Worm (Caenorhabditis elegans) whole organism, young adult: ENCODE measurements around the gene T28C6.3.
A peak's percentile ranks its signal among the peaks of the same experiment; 100 is the strongest.
"Not testable (repeated sequence)": the region's sequence is repeated elsewhere in the genome, so short reads cannot be mapped to it uniquely, and the experiment has no call there.

ENCODE experiments used
- B0035.1 ChIP-seq: sonication (generic microtip); optimal IDR thresholded peaks from 2 replicates; lab custom pipeline; 2016; ENCODE audit warnings: missing genetic modification characterization, mild to moderate bottlenecking, missing compliant biosample characterization, missing genotype, missing genetic modification reagents
- B0261.1 ChIP-seq: sonication (generic microtip); optimal IDR thresholded peaks from 2 replicates; lab custom pipeline; 2016; ENCODE audit warnings: mild to moderate bottlenecking, missing genetic modification characterization, moderate library complexity, missing compliant biosample characterization
- B0336.3 ChIP-seq: fragments of 200-800 bp; sonication (Bioruptor generic); IDR thresholded peaks from 2 replicates; pipeline ENCODE4 v1.3.6; 2022; ENCODE audit warnings: missing genetic modification characterization, missing compliant biosample characterization
- C06A6.2 ChIP-seq: fragments of 200-800 bp; sonication (Bioruptor generic); conservative IDR thresholded peaks from 2 replicates; pipeline ENCODE4 v1.3.6; 2022; ENCODE audit warnings: missing genetic modification characterization, missing compliant biosample characterization
- C17E4.6 ChIP-seq: fragments of 200-800 bp; sonication (Bioruptor generic); IDR thresholded peaks from 2 replicates; pipeline ENCODE4 v1.3.6; 2022; ENCODE audit warnings: missing genetic modification reagents, missing genetic modification characterization, missing compliant biosample characterization
- F33H1.4 ChIP-seq: fragments of 200-800 bp; sonication (Bioruptor generic); IDR thresholded peaks from 2 replicates; pipeline ENCODE4 v1.3.6; 2022; ENCODE audit warnings: missing genetic modification reagents, missing genetic modification characterization, missing compliant biosample characterization
- F52B5.7 ChIP-seq: sonication (generic microtip); optimal IDR thresholded peaks from 2 replicates; lab custom pipeline; 2016; ENCODE audit warnings: mild to moderate bottlenecking, missing genetic modification characterization, missing compliant biosample characterization
- F55B11.4 ChIP-seq: sonication (generic microtip); optimal IDR thresholded peaks from 2 replicates; lab custom pipeline; 2016; ENCODE audit warnings: missing compliant biosample characterization, missing genetic modification characterization, borderline replicate concordance; ENCODE audit not compliant: insufficient read depth
- Y56A3A.18 ChIP-seq: fragments of 200-800 bp; sonication (Bioruptor generic); IDR thresholded peaks from 2 replicates; pipeline ENCODE4 v1.3.6; 2022; ENCODE audit warnings: missing genetic modification reagents, missing genetic modification characterization, missing compliant biosample characterization
- Y67H2A.10 ChIP-seq: fragments of 200-800 bp; sonication (Bioruptor generic); conservative IDR thresholded peaks from 2 replicates; pipeline ENCODE4 v1.3.6; 2022; ENCODE audit warnings: missing genetic modification reagents, missing genetic modification characterization, missing compliant biosample characterization
- Y95B8A.8 ChIP-seq: fragments of 200-800 bp; sonication (Bioruptor generic); IDR thresholded peaks from 2 replicates; pipeline ENCODE4 v1.3.6; 2022; ENCODE audit warnings: missing genetic modification reagents, missing genetic modification characterization, missing compliant biosample characterization
- aptf-2 ChIP-seq: fragments of 200-800 bp; sonication (Bioruptor generic); conservative IDR thresholded peaks from 2 replicates; pipeline ENCODE4 v1.3.6; 2022; ENCODE audit warnings: missing genetic modification reagents, missing genetic modification characterization, missing compliant biosample characterization
- bed-2 ChIP-seq: fragments of 200-800 bp; sonication (Bioruptor generic); IDR thresholded peaks from 2 replicates; pipeline ENCODE4 v1.3.6; 2022; ENCODE audit warnings: missing genetic modification reagents, missing genetic modification characterization, missing compliant biosample characterization
- cebp-1 ChIP-seq, 2 experiments: fragments of 200-800 bp in 1 of 2; sonication (Bioruptor generic) in 1 of 2; sonication (generic microtip) in 1 of 2; IDR thresholded peaks in 1 of 2; optimal IDR thresholded peaks in 1 of 2; 2 replicates each; pipeline versions ENCODE4 v1.3.6 to Lab custom; 2017 to 2022; ENCODE audit warnings: missing compliant biosample characterization in 2 of 2, missing genetic modification characterization in 2 of 2, mild to moderate bottlenecking in 1 of 2, missing genetic modification reagents in 1 of 2, moderate library complexity in 1 of 2
- ceh-100 ChIP-seq: fragments of 200-800 bp; sonication (Bioruptor generic); IDR thresholded peaks from 2 replicates; pipeline ENCODE4 v1.3.6; 2022; ENCODE audit warnings: missing genetic modification reagents, missing genetic modification characterization, missing compliant biosample characterization
- ceh-91 ChIP-seq: fragments of 200-800 bp; sonication (Bioruptor generic); IDR thresholded peaks from 2 replicates; pipeline ENCODE4 v1.3.6; 2022; ENCODE audit warnings: missing genetic modification reagents, missing genetic modification characterization, missing compliant biosample characterization
- dox-1 ChIP-seq: fragments of 200-800 bp; sonication (Bioruptor generic); IDR thresholded peaks from 2 replicates; pipeline ENCODE4 v1.3.6; 2022; ENCODE audit warnings: missing genetic modification reagents, missing genetic modification characterization, missing compliant biosample characterization
- ets-4 ChIP-seq: fragments of 200-800 bp; sonication (Bioruptor generic); optimal IDR thresholded peaks from 2 replicates; lab custom pipeline; 2018; ENCODE audit warnings: mild to moderate bottlenecking, missing genetic modification characterization, missing compliant biosample characterization
- gei-17 ChIP-seq: fragments of 200-800 bp; sonication (Bioruptor generic); optimal IDR thresholded peaks from 2 replicates; lab custom pipeline; 2018; ENCODE audit warnings: mild to moderate bottlenecking, missing genetic modification characterization, missing compliant biosample characterization
- him-1 ChIP-seq: sonication (generic microtip); optimal IDR thresholded peaks from 2 replicates; lab custom pipeline; 2016; ENCODE audit warnings: missing genotype, missing genetic modification reagents, missing genetic modification characterization, missing compliant biosample characterization
- hmg-1.2 ChIP-seq: fragments of 200-800 bp; sonication (Bioruptor generic); IDR thresholded peaks from 2 replicates; pipeline ENCODE4 v1.3.6; 2022; ENCODE audit warnings: missing genetic modification reagents, missing genetic modification characterization, missing compliant biosample characterization
- lir-1 ChIP-seq: fragments of 200-800 bp; sonication (Bioruptor generic); conservative IDR thresholded peaks from 2 replicates; pipeline ENCODE4 v1.3.6; 2022; ENCODE audit warnings: missing genetic modification reagents, missing genetic modification characterization, missing compliant biosample characterization
- madf-6 ChIP-seq: fragments of 200-800 bp; sonication (Bioruptor generic); IDR thresholded peaks from 2 replicates; pipeline ENCODE4 v1.3.6; 2022; ENCODE audit warnings: missing genetic modification reagents, missing genetic modification characterization, missing compliant biosample characterization
- madf-8 ChIP-seq: fragments of 200-800 bp; sonication (Bioruptor generic); conservative IDR thresholded peaks from 2 replicates; pipeline ENCODE4 v1.3.6; 2022; ENCODE audit warnings: missing genetic modification reagents, missing genetic modification characterization, missing compliant biosample characterization
- mxl-1 ChIP-seq: sonication (generic microtip); optimal IDR thresholded peaks from 2 replicates; lab custom pipeline; 2016; ENCODE audit warnings: missing genetic modification characterization, missing compliant biosample characterization
- nfya-2 ChIP-seq: fragments of 200-800 bp; sonication (Bioruptor generic); IDR thresholded peaks from 2 replicates; pipeline ENCODE4 v1.3.6; 2022; ENCODE audit warnings: missing genetic modification reagents, missing genetic modification characterization, missing compliant biosample characterization
- snpc-3.4 ChIP-seq: sonication (generic microtip); optimal IDR thresholded peaks from 2 replicates; lab custom pipeline; 2017; ENCODE audit warnings: missing genetic modification characterization, mild to moderate bottlenecking, missing compliant biosample characterization, antibody characterized with exemption, moderate library complexity, missing genotype, missing genetic modification reagents
- snpc-4 ChIP-seq, 5 experiments: fragments of 150-350 bp in 1 of 5; sonication (generic microtip) in 4 of 5; optimal IDR thresholded peaks; 2 replicates each; lab custom pipeline; 2014 to 2018; ENCODE audit warnings: missing genetic modification characterization in 5 of 5, missing biosample characterization in 3 of 5, antibody characterized with exemption in 2 of 5, mild to moderate bottlenecking in 2 of 5, missing compliant biosample characterization in 2 of 5, missing genotype in 2 of 5, moderate library complexity in 2 of 5, missing genetic modification reagents in 1 of 5
- tbp1 ChIP-seq: fragments of 200-800 bp; sonication (Bioruptor generic); optimal IDR thresholded peaks from 2 replicates; lab custom pipeline; 2018; ENCODE audit warnings: mild to moderate bottlenecking, missing genetic modification characterization, missing compliant biosample characterization
- ztf-26 ChIP-seq: sonication (generic microtip); optimal IDR thresholded peaks from 2 replicates; lab custom pipeline; 2017; ENCODE audit warnings: missing genetic modification characterization, missing compliant biosample characterization
- ztf-3 ChIP-seq: fragments of 200-800 bp; sonication (Bioruptor generic); optimal IDR thresholded peaks from 2 replicates; lab custom pipeline; 2018; ENCODE audit warnings: mild to moderate bottlenecking, missing genetic modification characterization, missing compliant biosample characterization

T28C6.3 gene

DNA sequence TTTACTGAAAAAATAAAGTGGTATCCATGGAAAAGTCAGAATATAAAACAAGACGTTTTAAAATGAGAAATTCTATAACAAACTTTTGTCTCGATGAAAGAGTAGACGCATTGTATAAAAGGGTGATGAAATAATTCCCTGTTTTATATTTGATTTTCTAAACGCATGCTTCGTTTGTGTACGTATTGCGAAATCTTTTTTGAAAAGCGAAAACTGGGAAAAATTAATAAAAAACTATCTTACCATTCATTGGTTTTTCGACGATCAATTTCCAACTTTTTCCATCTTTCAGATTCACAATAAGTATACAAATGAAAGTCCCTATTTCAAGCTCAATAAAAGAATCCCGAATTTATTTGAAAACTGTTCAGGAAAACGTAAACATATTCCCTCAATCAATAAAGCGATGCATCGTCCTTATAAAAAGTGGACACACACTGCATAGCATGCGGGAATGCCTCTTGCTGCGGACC, 35.2 kb upstream of the T28C6.3 start, which contains the start of gene C33D9.13:
Gene C33D9.13, minus strand, starts transcription at position 423 of the 473 bp plus-strand sequence.
- TF ChIP-seq nfya-2 (GFP tag; lab: Robert Waterston, UW) (no peak), madf-8 (GFP tag; lab: Robert Waterston, UW) (no peak), cebp-1 (GFP tag; IDR thresholded peaks at IDR 0.05; lab: Robert Waterston, UW) (peak; percentile 92), cebp-1 (tag; optimal IDR thresholded peaks at IDR 0.05; lab: Kevin White, UChicago) (peak; percentile 98)

DNA sequence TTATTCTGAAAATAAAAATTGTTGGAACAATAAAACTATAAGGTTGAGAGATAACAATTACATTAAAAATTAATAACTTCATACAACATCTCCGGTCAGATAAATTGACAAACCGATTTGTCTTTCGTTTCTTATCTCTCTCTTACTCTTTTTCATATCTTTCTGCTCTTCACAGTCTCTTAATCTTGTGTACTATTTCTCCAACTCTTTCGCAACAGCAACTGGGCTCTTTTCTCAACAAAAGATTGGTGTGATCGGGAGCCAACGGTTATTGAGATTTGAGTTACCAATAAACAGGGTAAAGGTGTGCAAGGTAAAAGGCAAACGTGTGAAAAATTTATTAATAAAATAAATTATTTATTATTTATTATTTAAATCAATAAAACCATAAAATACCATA, 33.5 kb upstream of the T28C6.3 start, which contains the start of gene C33D9.8:
Gene C33D9.8, minus strand, starts transcription at position 99 of the 400 bp plus-strand sequence.
- TF ChIP-seq snpc-3.4 (tag; lab: Kevin White, UChicago) = no peak
- no peak for TF ChIP-seq C06A6.2 (GFP tag; lab: Robert Waterston, UW)
- TF ChIP-seq C17E4.6 (GFP tag; lab: Robert Waterston, UW) = no peak
- no peak for TF ChIP-seq Y67H2A.10
- TF ChIP-seq ets-4 (GFP tag; lab: Kevin White, UChicago) = no peak
- TF ChIP-seq aptf-2 (GFP tag; lab: Robert Waterston, UW) = no peak
- 0 out of 2 replicates have a peak, but pooled peaks have one; percentile 59 for TF ChIP-seq cebp-1 (GFP tag; IDR thresholded peaks at IDR 0.05; lab: Robert Waterston, UW)
- peak; percentile 87 for TF ChIP-seq cebp-1 (tag; optimal IDR thresholded peaks at IDR 0.05; lab: Kevin White, UChicago)
- no peak for TF ChIP-seq dox-1
- TF ChIP-seq hmg-1.2 = peak; percentile 74; the same call in 1 of the 2 replicates

DNA sequence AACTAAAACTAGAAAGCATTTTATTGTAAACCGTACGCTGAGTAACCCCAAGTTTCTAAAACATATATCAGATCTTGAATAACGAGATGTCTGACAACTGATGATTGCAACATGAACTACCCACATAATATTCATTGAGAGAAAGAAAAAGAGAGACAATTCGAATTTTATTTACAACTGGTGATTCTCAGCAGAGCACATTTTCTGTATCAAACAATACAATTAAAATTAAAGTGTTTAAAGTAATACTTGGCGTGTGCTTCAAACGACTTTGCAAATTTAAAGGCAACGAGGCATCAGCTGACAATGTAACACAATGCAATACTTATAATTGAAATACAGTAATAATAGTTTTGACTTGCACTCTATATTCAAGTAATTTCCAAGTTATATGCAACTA, 32.1 kb upstream of the T28C6.3 start, which contains the start of gene C33D9.10:
Gene C33D9.10, minus strand, starts transcription at position 101 of the 400 bp plus-strand sequence.
- TF ChIP-seq B0336.3, Y95B8A.8, madf-6 (GFP tag; lab: Robert Waterston, UW): not testable (repeated sequence)

DNA sequence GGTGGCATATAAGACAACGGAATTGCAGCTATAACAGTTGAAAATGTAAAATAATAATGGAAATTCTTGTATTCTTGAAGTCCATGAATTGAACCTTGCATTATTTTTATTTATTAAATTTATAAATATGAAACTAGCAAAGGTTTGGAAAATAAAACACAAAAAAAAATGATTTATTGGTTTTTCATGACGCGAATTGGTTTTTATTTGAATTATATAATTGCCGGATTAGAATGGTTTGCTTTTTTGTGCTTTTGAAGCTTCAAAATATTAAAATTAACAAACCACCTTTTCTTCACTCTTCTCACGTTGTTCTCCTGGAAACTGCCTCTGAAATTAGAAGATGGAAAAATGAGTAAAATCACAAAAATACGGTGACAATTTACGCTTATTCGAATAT, 30.0 kb upstream of the T28C6.3 start, which contains the start of gene sru-35:
Gene sru-35, minus strand, starts transcription at position 101 of the 400 bp plus-strand sequence.
- TF ChIP-seq ceh-91 (GFP tag; lab: Robert Waterston, UW) (no peak), mxl-1 (tag; lab: Kevin White, UChicago) (no peak)

DNA sequence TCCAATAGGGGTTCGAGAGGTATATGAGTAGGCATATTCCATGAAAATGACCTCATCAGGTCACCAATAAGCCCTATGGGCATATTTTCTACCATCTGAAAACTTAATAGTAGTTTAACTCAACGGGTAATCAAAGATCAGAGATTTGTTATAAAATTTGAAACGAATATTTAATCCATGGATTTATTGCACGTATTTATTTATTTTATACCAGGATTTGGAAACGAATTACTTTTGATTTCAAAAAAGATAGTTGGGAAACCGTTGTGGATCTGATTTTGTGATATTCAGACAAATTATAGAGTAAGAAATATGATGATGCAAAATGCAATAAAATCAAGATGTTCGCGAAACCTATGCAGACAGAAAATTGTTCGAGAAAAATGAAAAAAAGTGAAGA, 27.3 kb upstream of the T28C6.3 start, which contains the start of gene C33D9.3:
Gene C33D9.3, minus strand, starts transcription at position 101 of the 400 bp plus-strand sequence.
- TF ChIP-seq bed-2 (GFP tag; lab: Robert Waterston, UW) (no peak), lir-1 (no peak), ets-4 (GFP tag; lab: Kevin White, UChicago) (no peak), F52B5.7 (no peak), ceh-100 (GFP tag; lab: Robert Waterston, UW) (no peak), ztf-3 (no peak), F33H1.4 (GFP tag; lab: Robert Waterston, UW) (no peak), gei-17 (GFP tag; lab: Kevin White, UChicago) (no peak), B0035.1 (tag; lab: Kevin White, UChicago) (no peak), him-1 (no peak), ztf-26 (no peak), tbp1 (GFP tag; lab: Kevin White, UChicago) (no peak), B0336.3 (GFP tag; lab: Robert Waterston, UW) (no peak), Y56A3A.18 (no peak), snpc-4 (GFP tag; optimal IDR thresholded peaks at IDR 0.05; lab: Kevin White, UChicago) (no peak), snpc-4 (tag; optimal IDR thresholded peaks at IDR 0.05; lab: Kevin White, UChicago) (no peak), F55B11.4 (tag; lab: Kevin White, UChicago) (no peak), B0261.1 (tag; lab: Kevin White, UChicago) (no peak)
- TF ChIP-seq, all 124 proteins: peak for 0
